Fruit fly (Drosophila melanogaster) S2 (cell line): ENCODE data around the gene CG9500.

Source experiments
- CG8478 ChIP-seq: fragments of >200 bp; optimal IDR thresholded peaks from 2 replicates; lab custom pipeline; 2018
- CTCF ChIP-seq, 2 experiments: fragments of >200 bp; optimal IDR thresholded peaks; 2 replicates each; lab custom pipeline; 2018

The CG9500 gene

DNA sequence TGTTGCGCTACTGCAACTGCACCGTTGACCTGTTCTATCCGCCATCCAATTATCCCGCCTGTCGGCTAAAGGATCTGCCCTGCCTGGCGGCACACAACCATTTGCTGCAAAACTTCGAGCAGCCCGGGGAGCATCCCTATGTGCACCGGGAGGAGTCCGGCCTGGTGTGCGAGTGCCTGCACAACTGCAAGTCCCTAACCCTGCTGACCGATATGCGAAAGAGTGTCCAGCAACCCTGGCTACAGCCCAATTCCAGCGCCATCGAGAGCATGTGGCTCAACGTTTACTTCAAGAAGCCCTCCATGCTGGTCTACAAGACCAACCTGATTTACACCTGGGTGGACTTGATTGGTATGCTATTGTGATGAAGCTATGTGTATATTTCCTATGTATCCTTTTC, 2.0 kb downstream of the CG9500 start:
- TF ChIP-seq CG8478 (no peak), CTCF (optimal IDR thresholded peaks at IDR 0.05; lab: Kevin White, UChicago) (no peak)

DNA sequence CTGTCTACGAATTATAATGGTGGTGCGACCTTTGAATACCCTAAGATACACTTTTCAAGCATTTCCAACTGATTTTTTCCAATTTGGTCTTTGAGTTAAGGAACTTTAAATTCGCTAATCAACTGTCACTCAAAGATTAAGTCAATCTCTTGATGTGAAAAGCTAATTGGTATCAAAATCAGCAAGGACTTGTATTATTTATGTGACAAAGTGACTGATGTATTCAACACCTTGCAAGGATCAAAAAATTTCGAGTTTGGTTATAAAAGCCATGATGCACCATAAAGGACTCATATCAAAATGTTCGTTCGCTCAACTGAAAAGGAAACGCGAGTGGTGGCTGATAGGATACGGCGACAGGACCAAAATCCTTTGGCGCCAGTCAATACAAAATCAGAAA, 3.5 kb downstream of the CG9500 start, which contains the start of gene ppk14:
Gene ppk14 (plus strand): TSS at position 301 of the 400 bp plus-strand sequence.
- TF ChIP-seq CTCF (optimal IDR thresholded peaks at IDR 0.05; lab: Kevin White, UChicago) (no peak), CG8478 (no peak)

- TF ChIP-seq CTCF (optimal IDR thresholded peaks at IDR 0.05; lab: Kevin White, UChicago) (no peak), CG8478 (no peak)
Observed at dm6 chr2L:6354231-6354630, 3.9 kb downstream of the CG9500 start, which contains the start of gene ppk7. Gene ppk7, minus strand, starts transcription at chr2L:6354331.

DNA sequence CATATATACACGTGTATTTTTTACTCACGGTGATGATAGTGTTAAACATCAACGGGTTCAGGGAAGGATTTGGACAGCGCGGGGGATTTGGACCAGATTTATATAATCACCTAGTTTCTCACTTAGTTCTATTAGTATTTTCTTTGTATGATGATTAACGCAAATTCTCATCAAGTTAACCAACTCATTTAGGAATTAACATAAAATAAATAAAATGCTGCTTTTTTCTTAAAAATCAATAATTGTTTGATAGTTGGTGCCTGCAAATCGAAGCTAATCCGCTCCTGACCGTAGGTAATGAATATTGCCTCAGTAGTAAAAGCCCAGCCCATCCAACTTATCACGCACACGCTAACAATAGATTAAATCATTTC, 6.3 kb downstream of the CG9500 start:
- TF ChIP-seq CTCF (optimal IDR thresholded peaks at IDR 0.05; lab: Kevin White, UChicago) = no peak
- TF ChIP-seq CG8478 = no peak

- no peak for TF ChIP-seq CG8478
- TF ChIP-seq CTCF (optimal IDR thresholded peaks at IDR 0.05; lab: Kevin White, UChicago) = no peak
Observed at dm6 chr2L:6350984-6351808, 6.9 kb downstream of the CG9500 start, which contains the start of gene CG9498. Gene CG9498, minus strand, starts transcription at chr2L:6351034.

DNA sequence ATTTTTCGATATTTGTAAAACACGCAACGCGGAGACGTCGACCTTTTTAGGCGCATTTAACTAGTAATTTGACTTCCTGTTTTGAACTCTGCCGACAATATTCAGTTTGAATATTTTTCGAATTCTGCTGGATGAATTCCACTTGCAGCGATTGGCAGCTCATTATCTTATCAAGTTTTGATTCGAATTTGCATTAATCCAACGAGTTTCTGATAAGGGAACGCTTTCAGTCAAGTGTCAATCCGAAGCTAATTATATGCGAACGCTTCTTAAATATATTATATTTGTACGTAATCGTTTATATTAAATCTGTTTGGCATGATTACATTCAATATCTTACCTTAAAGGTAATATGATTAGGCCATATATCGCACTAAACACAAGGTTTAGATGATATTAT, 9.8 kb downstream of the CG9500 start, which contains the start of gene CG9497:
Gene CG9497 (minus strand): TSS at position 101 of the 400 bp plus-strand sequence.
- TF ChIP-seq CG8478 (no peak), CTCF (optimal IDR thresholded peaks at IDR 0.05; lab: Kevin White, UChicago) (no peak)

- no peak for TF ChIP-seq CG8478
- peak in 1 of 2 experiments; percentile 35 for TF ChIP-seq CTCF (optimal IDR thresholded peaks at IDR 0.05; lab: Kevin White, UChicago)
Observed at dm6 chr2L:6343084-6343873, 14.8 kb downstream of the CG9500 start.

- no peak for TF ChIP-seq CG8478
- no peak for TF ChIP-seq CTCF (optimal IDR thresholded peaks at IDR 0.05; lab: Kevin White, UChicago)
Observed at dm6 chr2L:6341246-6341645, 16.9 kb downstream of the CG9500 start.

dm6 chr2L:6340222-6340725, 17.8 kb downstream of the CG9500 start:
- TF ChIP-seq CTCF (optimal IDR thresholded peaks at IDR 0.05; lab: Kevin White, UChicago) = no peak

DNA sequence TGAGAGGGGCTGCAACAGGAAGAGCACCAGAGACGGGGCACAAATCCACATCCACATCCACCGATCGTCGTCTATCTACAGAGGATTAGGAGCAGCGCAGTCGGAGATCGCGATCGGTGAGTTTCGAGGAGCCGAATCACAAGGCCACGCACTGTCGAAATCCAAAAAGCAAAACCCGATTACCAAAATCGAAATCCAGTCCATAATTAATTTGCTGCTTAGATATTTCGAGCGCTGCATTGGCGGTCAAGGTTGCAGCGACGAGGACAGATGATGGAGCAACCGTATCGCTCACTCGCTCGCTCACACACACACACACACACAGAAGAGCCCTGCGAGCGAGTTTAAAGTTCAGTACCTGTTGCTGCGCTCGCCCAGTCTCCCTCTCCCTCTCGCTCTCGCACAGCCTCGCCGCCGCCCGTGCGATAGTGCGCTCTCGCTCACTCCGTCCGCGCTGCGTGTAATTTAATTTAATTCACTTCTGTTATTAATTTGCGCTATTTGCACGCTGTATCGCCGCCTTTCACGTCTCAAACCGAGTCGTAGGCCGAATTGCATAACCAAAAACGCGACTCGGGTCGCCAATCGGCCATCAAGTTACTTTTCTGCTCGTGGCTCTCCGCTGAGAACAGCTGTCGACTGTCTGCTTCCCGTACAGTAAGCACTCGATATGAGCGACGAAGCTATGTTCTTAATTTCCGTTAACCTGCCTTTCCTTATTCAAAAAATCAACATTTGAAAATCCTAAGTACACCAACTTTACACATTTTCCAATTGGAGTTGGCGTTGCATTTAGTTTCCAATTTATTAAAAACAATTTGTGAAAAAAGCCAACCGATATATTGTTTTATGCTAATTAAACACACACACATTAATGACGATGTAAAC, 18.9 kb downstream of the CG9500 start:
- TF ChIP-seq CTCF (optimal IDR thresholded peaks at IDR 0.05; lab: Kevin White, UChicago) (peak; percentile 20 to 23), CG8478 (no peak)

- TF ChIP-seq CG8478 (no peak), CTCF (optimal IDR thresholded peaks at IDR 0.05; lab: Kevin White, UChicago) (peak; percentile 94 to 98)
Observed at dm6 chr2L:6338367-6338975, 19.6 kb downstream of the CG9500 start, which contains the start of the genes Pez and Cpr. Gene Pez, minus strand, starts transcription at chr2L:6338671. Gene Cpr, plus strand, starts transcription at chr2L:6338836.

DNA sequence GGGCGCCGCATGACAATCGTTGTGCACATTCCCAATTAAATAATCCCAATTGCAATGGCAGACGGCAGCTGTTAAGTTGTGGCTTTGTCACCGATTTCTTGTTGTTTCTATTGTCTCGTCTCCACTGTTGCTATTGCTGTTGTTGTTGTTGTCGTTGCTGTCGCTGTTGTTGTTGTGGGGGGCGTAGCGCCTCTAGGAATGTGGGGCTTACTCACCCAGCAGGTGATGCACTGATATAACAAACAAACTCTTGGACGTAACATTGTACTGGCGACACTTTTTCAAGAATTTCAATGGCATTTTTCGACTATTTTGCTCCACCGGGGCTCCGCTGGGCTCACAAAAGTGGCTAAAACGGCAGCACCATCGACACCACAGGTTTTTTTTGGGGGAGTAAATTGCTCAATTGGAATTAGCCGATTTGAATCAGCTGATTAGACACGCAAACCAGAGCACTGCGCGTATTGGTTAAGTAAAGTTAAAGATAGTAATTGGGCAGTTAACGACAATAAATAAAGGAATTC, 20.2 kb downstream of the CG9500 start:
- TF ChIP-seq CG8478 = no peak
- TF ChIP-seq CTCF (optimal IDR thresholded peaks at IDR 0.05; lab: Kevin White, UChicago) = no peak

DNA sequence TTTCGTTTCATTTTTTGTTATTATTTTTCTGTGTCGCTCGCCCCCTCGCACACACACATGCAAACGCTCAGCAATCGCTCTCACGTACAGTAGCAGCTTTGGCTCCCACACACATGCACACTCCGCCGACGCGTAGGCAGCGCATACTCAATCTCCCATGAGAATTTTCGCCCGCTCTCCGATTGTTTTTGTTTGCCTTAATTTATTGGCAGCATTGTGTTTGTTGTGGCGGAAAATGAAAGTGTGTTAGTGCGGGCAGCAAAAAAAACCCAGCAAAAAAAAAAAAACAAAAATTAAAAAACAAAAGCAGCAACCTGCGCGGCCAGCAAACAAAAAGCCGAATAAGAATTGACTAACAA, 33.8 kb downstream of the CG9500 start:
- TF ChIP-seq CTCF (optimal IDR thresholded peaks at IDR 0.05; lab: Kevin White, UChicago) = no peak
